Fruit fly (Drosophila melanogaster): Measurements from ENCODE around the gene eIF3e.

- TF ChIP-seq pad (GFP tag; optimal IDR thresholded peaks at IDR 0.05) (no peak), CG33017 (tag; optimal IDR thresholded peaks at IDR 0.05) (no peak), cnc (optimal IDR thresholded peaks at IDR 0.05) (no peak), CG7045 (GFP tag; optimal IDR thresholded peaks at IDR 0.05) (no peak), cic (GFP tag; optimal IDR thresholded peaks at IDR 0.05) (no peak), bab1 (GFP tag; optimal IDR thresholded peaks at IDR 0.05) (no peak), ovo (GFP tag; optimal IDR thresholded peaks at IDR 0.05) (no peak), CG12768 (GFP tag; optimal IDR thresholded peaks at IDR 0.05) (no peak), CG5204 (GFP tag; optimal IDR thresholded peaks at IDR 0.05) (no peak), toe (GFP tag; optimal IDR thresholded peaks at IDR 0.05) (no peak)
These were observed 13.8 kb downstream of the eIF3e start for dm6 chr3L:16772755-16773523.
